Worm (Caenorhabditis elegans): ENCODE data around the gene T27E7.5.

- TF ChIP-seq him-1 (tag; optimal IDR thresholded peaks at IDR 0.05) = no peak
- no peak for TF ChIP-seq dao-5 (tag; optimal IDR thresholded peaks at IDR 0.05)
These were observed 21.8 kb upstream of the T27E7.5 start for ce11 chrIV:14515162-14515561.
